Worm (Caenorhabditis elegans) whole organism, L2 larva: ENCODE results near the gene cgef-1.

Source experiments
- F13H6.1 ChIP-seq: sonication (generic microtip); optimal IDR thresholded peaks from 2 replicates; lab custom pipeline; 2016; ENCODE audit warnings: missing genetic modification characterization, missing compliant biosample characterization
- elt-3 ChIP-seq: sonication (generic microtip); optimal IDR thresholded peaks from 2 replicates; lab custom pipeline; 2017; ENCODE audit warnings: missing biosample characterization, missing genetic modification characterization
- lsy-2 ChIP-seq, 2 experiments: fragments of 150-350 bp in 1 of 2; sonication (generic microtip) in 1 of 2; optimal IDR thresholded peaks; 2 replicates each; lab custom pipeline; 2014 to 2017; ENCODE audit warnings: missing biosample characterization in 2 of 2, missing genetic modification characterization in 2 of 2
- mdl-1 ChIP-seq, 2 experiments: fragments of 150-350 bp in 1 of 2; sonication (generic microtip) in 1 of 2; optimal IDR thresholded peaks; 2 replicates each; lab custom pipeline; 2017; ENCODE audit warnings: missing biosample characterization in 2 of 2, missing genetic modification characterization in 2 of 2
- nhr-11 ChIP-seq: fragments of 150-350 bp; optimal IDR thresholded peaks from 2 replicates; lab custom pipeline; 2014; ENCODE audit warnings: missing biosample characterization, missing genetic modification characterization
- unc-55 ChIP-seq: fragments of 150-350 bp; sonication (generic microtip); optimal IDR thresholded peaks from 3 replicates; lab custom pipeline; 2014; ENCODE audit warnings: missing biosample characterization, missing genetic modification reagents, missing genetic modification characterization
- unc-62 ChIP-seq: fragments of 150-350 bp; optimal IDR thresholded peaks from 2 replicates; lab custom pipeline; 2014; ENCODE audit warnings: missing biosample characterization, missing genetic modification reagents, missing genetic modification characterization

ce11 chrX:2838619-2839018 lies 66.8 kb downstream of the cgef-1 start:
- TF ChIP-seq mdl-1 (tag; optimal IDR thresholded peaks at IDR 0.05; lab: Kevin White, UChicago) (no peak), lsy-2 (tag; optimal IDR thresholded peaks at IDR 0.05; lab: Kevin White, UChicago) (no peak), F13H6.1 (tag; lab: Kevin White, UChicago) (no peak), unc-55 (no peak), nhr-11 (tag; lab: Kevin White, UChicago) (no peak), unc-62 (GFP tag; lab: Kevin White, UChicago) (no peak), elt-3 (tag; lab: Kevin White, UChicago) (no peak)
